Fruit fly (Drosophila melanogaster): ENCODE results near the gene CG8833.

CG8833 gene

DNA sequence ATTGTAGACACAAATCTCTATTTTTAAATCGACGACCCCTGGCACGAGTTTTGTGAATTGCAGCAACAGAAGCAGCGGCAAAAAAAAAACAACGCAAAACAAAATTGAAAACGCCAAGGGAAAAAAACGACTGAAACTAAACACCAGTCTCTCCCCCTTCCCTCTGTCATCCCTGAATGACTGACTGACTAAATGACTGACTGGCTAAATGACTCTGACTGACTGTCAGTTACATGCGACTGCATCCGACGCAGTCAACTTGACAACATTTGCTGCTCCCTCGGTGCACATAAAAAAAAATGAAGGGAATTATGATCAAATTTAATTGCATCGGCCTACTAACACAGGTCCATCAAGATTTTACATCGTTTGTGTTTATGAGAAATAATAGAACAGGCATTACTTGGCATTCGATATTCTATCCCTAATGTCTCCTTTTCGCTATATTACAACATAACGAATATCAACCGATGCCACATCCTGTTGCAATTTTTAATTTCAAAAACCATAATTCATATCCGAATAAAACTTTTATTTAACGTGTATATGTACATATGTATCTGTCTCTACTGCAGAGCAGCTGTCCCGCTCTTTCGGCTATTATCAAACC, 11.1 kb downstream of the CG8833 start (continued):
- TF ChIP-seq Eip74EF (GFP tag; optimal IDR thresholded peaks at IDR 0.05) (peak in 1 of 2 experiments; percentile 60), wor (GFP tag; IDR thresholded peaks at IDR 0.05) (no peak), pan (optimal IDR thresholded peaks at IDR 0.05) (no peak), pan (GFP tag; optimal IDR thresholded peaks at IDR 0.05 in 1 of 2, IDR thresholded peaks at IDR 0.05 in 1 of 2) (no peak), org-1 (GFP tag; optimal IDR thresholded peaks at IDR 0.05) (peak; percentile 52), Dip2 (GFP tag; IDR thresholded peaks at IDR 0.05) (no peak), Doc3 (GFP tag; IDR thresholded peaks at IDR 0.05; ENCODE audit: partially characterized antibody) (no peak), pzg (GFP tag; optimal IDR thresholded peaks at IDR 0.05) (no peak), Meics (GFP tag; optimal IDR thresholded peaks at IDR 0.05) (no peak), Hmr (GFP tag; optimal IDR thresholded peaks at IDR 0.05) (no peak), CG13296 (GFP tag; optimal IDR thresholded peaks at IDR 0.05) (no peak), ATbp (GFP tag; optimal IDR thresholded peaks at IDR 0.05) (peak; percentile 53), CG11085 (GFP tag; IDR thresholded peaks at IDR 0.05) (no peak), CG17912 (GFP tag; optimal IDR thresholded peaks at IDR 0.05) (no peak), Pdp1 (GFP tag; optimal IDR thresholded peaks at IDR 0.05) (peak in 1 of 2 experiments; percentile 27), CG15011 (GFP tag; optimal IDR thresholded peaks at IDR 0.05) (no peak), CG18011 (GFP tag; optimal IDR thresholded peaks at IDR 0.05) (no peak), yki (optimal IDR thresholded peaks at IDR 0.05) (no peak), nmo (GFP tag; optimal IDR thresholded peaks at IDR 0.05) (peak; percentile 78), CG17612 (GFP tag; IDR thresholded peaks at IDR 0.05) (no peak), Jarid2 (GFP tag; optimal IDR thresholded peaks at IDR 0.05) (no peak), CG12071 (GFP tag; optimal IDR thresholded peaks at IDR 0.05) (no peak), Hmx (GFP tag; optimal IDR thresholded peaks at IDR 0.05) (no peak), jigr1 (GFP tag; IDR thresholded peaks at IDR 0.05) (0 out of 3 replicates have a peak, but pooled peaks have one; percentile 28), CG18476 (GFP tag; optimal IDR thresholded peaks at IDR 0.05) (peak; percentile 1), Gsc (GFP tag; IDR thresholded peaks at IDR 0.05) (no peak), Dek (tag; optimal IDR thresholded peaks at IDR 0.05) (peak; percentile 11), CG18599 (GFP tag; optimal IDR thresholded peaks at IDR 0.05) (no peak), CG31224 (GFP tag; IDR thresholded peaks at IDR 0.05) (no peak), CG18262 (tag; optimal IDR thresholded peaks at IDR 0.05) (peak; percentile 19), ro (GFP tag; IDR thresholded peaks at IDR 0.05) (no peak), dysf (GFP tag; IDR thresholded peaks at IDR 0.05) (peak; percentile 34; the same call in 1 of the 3 replicates), CG4282 (GFP tag; optimal IDR thresholded peaks at IDR 0.05) (no peak), esg (GFP tag; conservative IDR thresholded peaks at IDR 0.05) (peak; percentile 8; the same call in 1 of the 2 replicates), ind (GFP tag; optimal IDR thresholded peaks at IDR 0.05) (peak; percentile 24), hkb (optimal IDR thresholded peaks at IDR 0.05) (no peak), hkb (GFP tag; IDR thresholded peaks at IDR 0.05) (no peak), sna (GFP tag; IDR thresholded peaks at IDR 0.05; ENCODE audit: partially characterized antibody) (no peak), vfl (GFP tag; optimal IDR thresholded peaks at IDR 0.05) (no peak), ara (GFP tag; IDR thresholded peaks at IDR 0.05) (no peak), HHEX (GFP tag; optimal IDR thresholded peaks at IDR 0.05) (no peak), CG16813 (GFP tag; IDR thresholded peaks at IDR 0.05; ENCODE audit: partially characterized antibody) (no peak), CG9215 (GFP tag; IDR thresholded peaks at IDR 0.05) (no peak), CG4730 (GFP tag; IDR thresholded peaks at IDR 0.05) (0 out of 2 replicates have a peak, but pooled peaks have one; percentile 9), bcd (GFP tag; optimal IDR thresholded peaks at IDR 0.05) (no peak), dm (GFP tag; optimal IDR thresholded peaks at IDR 0.05) (no peak), sens (GFP tag) (peak; percentile 91), dati (GFP tag; IDR thresholded peaks at IDR 0.05) (no peak), tna (GFP tag; IDR thresholded peaks at IDR 0.05; ENCODE audit: partially characterized antibody) (no peak), CG14710 (tag; optimal IDR thresholded peaks at IDR 0.05) (peak; percentile 22), lmd (GFP tag; IDR thresholded peaks at IDR 0.05) (0 out of 2 replicates have a peak, but pooled peaks have one; percentile 19)

Data from whole organism, embryonic.